Fruit fly (Drosophila melanogaster): ENCODE measurements around the gene Ugt36D1.
A peak's percentile ranks its signal among the peaks of the same experiment; 100 is the strongest.

The Ugt36D1 gene

DNA sequence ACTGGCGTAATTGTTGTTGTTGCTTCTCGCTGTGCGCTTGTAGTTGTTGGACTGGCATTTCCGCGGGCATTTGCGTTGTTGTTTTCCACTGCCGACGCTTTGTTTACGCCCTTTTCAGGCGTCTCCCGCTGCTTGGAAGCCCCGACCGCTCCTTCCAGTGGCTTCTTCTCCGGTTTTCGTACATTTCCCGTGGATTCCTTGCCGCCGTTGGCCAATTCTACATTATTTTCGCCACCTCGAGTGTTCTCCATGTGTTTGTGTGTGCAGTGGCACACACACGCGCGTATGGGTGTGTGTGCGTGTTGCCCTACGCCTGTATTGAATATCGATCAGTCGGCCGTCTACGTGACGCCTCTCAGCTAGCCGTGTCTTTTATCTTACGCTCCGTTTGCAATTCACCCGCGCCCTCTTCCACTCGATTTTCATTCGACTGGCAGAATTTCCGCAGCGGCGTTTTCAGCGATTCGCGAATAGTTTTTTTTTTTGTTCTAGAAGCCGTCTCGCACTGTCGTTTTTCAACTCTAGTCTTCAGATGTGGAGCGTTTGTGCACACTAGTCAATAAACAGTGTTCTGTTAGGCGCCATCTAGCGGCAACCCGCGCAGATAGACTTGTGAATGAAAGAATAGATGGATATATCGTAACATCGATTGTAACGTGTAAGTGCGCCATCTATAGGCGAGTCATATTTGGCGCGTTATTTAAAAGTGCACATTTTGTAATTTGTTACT, 16.0 kb downstream of the Ugt36D1 start, which contains the start of gene CG10600:
TSS of gene CG10600 (minus strand) at position 537 of the 730 bp plus-strand sequence.
- TF ChIP-seq jim (GFP tag; optimal IDR thresholded peaks at IDR 0.05) (peak; percentile 85), psq (GFP tag; optimal IDR thresholded peaks at IDR 0.05) (peak; percentile 78), rgr (GFP tag; optimal IDR thresholded peaks at IDR 0.05) (peak; percentile 92), Hnf4 (GFP tag; optimal IDR thresholded peaks at IDR 0.05) (peak; percentile 95), HLH106 (tag; optimal IDR thresholded peaks at IDR 0.05) (peak; percentile 71), dmrt93B (GFP tag; optimal IDR thresholded peaks at IDR 0.05) (peak; percentile 56), Jra (GFP tag; optimal IDR thresholded peaks at IDR 0.05) (peak; percentile 92), Dif (GFP tag; optimal IDR thresholded peaks at IDR 0.05; ENCODE audit: partially characterized antibody) (no peak), sage (GFP tag; optimal IDR thresholded peaks at IDR 0.05) (peak; percentile 72), tai (GFP tag; optimal IDR thresholded peaks at IDR 0.05) (no peak), Rel (GFP tag; optimal IDR thresholded peaks at IDR 0.05) (no peak), Rel (tag; optimal IDR thresholded peaks at IDR 0.05) (peak; percentile 50), Mio (GFP tag; optimal IDR thresholded peaks at IDR 0.05) (peak; percentile 52), h (GFP tag; optimal IDR thresholded peaks at IDR 0.05) (peak; percentile 91), usp (GFP tag; optimal IDR thresholded peaks at IDR 0.05) (no peak), br (GFP tag; optimal IDR thresholded peaks at IDR 0.05) (peak; percentile 91), ey (GFP tag; optimal IDR thresholded peaks at IDR 0.05) (peak; percentile 83), CrebA (GFP tag; optimal IDR thresholded peaks at IDR 0.05; ENCODE audit: borderline replicate concordance) (no peak), CG9705 (GFP tag; optimal IDR thresholded peaks at IDR 0.05) (peak; percentile 69), pan (optimal IDR thresholded peaks at IDR 0.05) (no peak), CG32264 (GFP tag; optimal IDR thresholded peaks at IDR 0.05) (peak; percentile 60), GATAd (GFP tag; optimal IDR thresholded peaks at IDR 0.05) (peak; percentile 61), brk (GFP tag; optimal IDR thresholded peaks at IDR 0.05) (no peak), N (GFP tag; optimal IDR thresholded peaks at IDR 0.05) (peak; percentile 74), woc (GFP tag; optimal IDR thresholded peaks at IDR 0.05) (no peak), Hr78 (GFP tag; optimal IDR thresholded peaks at IDR 0.05) (no peak), dl (GFP tag; optimal IDR thresholded peaks at IDR 0.05; ENCODE audit: insufficient read depth in 1 of 2, partially characterized antibody in 2 of 2) (no peak), Sp1 (GFP tag; optimal IDR thresholded peaks at IDR 0.05) (peak; percentile 71), Hr83 (GFP tag; optimal IDR thresholded peaks at IDR 0.05; ENCODE audit: poor library complexity, severe bottlenecking) (peak; percentile 97), foxo (GFP tag; optimal IDR thresholded peaks at IDR 0.05) (peak in 1 of 2 experiments; percentile 91), lola (GFP tag; optimal IDR thresholded peaks at IDR 0.05) (no peak), fru (GFP tag; optimal IDR thresholded peaks at IDR 0.05) (peak; percentile 89), OdsH (GFP tag; optimal IDR thresholded peaks at IDR 0.05) (peak; percentile 86), dsf (GFP tag; optimal IDR thresholded peaks at IDR 0.05; ENCODE audit: borderline replicate concordance) (peak; percentile 84), Abd-B (GFP tag; optimal IDR thresholded peaks at IDR 0.05) (peak; percentile 51), sv (GFP tag; optimal IDR thresholded peaks at IDR 0.05) (peak; percentile 74), Dfd (GFP tag; optimal IDR thresholded peaks at IDR 0.05) (no peak), Myc (optimal IDR thresholded peaks at IDR 0.05) (peak; percentile 88), Vsx2 (GFP tag; optimal IDR thresholded peaks at IDR 0.05; ENCODE audit: partially characterized antibody) (no peak)

DNA sequence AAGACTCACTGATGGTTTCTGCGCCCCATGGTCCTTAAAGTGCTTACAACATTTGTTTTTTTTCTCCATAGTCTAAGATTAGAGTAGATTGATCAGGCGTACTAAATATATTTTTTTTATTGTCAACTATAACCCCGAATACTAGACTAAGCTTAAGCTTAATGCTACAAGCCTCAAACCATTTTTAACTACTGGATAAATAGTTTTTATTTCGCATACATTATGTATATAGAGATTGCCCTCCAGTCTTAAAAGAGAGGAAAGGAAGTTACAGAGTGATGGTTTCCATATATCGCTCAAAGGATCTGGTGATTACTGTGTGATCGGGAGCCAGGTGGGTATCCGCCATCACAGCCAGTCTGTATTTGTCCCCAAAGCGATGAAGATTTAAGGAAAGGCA, 17.9 kb downstream of the Ugt36D1 start, which contains the start of gene CG31752:
TSS of gene CG31752 (minus strand) at position 101 of the 400 bp plus-strand sequence.
- TF ChIP-seq N (GFP tag; optimal IDR thresholded peaks at IDR 0.05): no peak
- no peak for TF ChIP-seq CrebA (GFP tag; optimal IDR thresholded peaks at IDR 0.05; ENCODE audit: borderline replicate concordance)
- TF ChIP-seq Hnf4 (GFP tag; optimal IDR thresholded peaks at IDR 0.05): no peak
- TF ChIP-seq HLH106 (tag; optimal IDR thresholded peaks at IDR 0.05): no peak
- TF ChIP-seq lola (GFP tag; optimal IDR thresholded peaks at IDR 0.05): no peak
- no peak for TF ChIP-seq Myc (optimal IDR thresholded peaks at IDR 0.05)
- TF ChIP-seq jim (GFP tag; optimal IDR thresholded peaks at IDR 0.05): no peak
- no peak for TF ChIP-seq Hr78 (GFP tag; optimal IDR thresholded peaks at IDR 0.05)
- no peak for TF ChIP-seq OdsH (GFP tag; optimal IDR thresholded peaks at IDR 0.05)
- TF ChIP-seq Rel (GFP tag; optimal IDR thresholded peaks at IDR 0.05): no peak
- TF ChIP-seq Rel (tag; optimal IDR thresholded peaks at IDR 0.05): no peak
- no peak for TF ChIP-seq dl (GFP tag; optimal IDR thresholded peaks at IDR 0.05; ENCODE audit: insufficient read depth in 1 of 2, partially characterized antibody in 2 of 2)
- no peak for TF ChIP-seq fru (GFP tag; optimal IDR thresholded peaks at IDR 0.05)
- TF ChIP-seq Dif (GFP tag; optimal IDR thresholded peaks at IDR 0.05; ENCODE audit: partially characterized antibody): no peak
- no peak for TF ChIP-seq Jra (GFP tag; optimal IDR thresholded peaks at IDR 0.05)
- TF ChIP-seq Abd-B (GFP tag; optimal IDR thresholded peaks at IDR 0.05): no peak
- TF ChIP-seq psq (GFP tag; optimal IDR thresholded peaks at IDR 0.05): no peak
- TF ChIP-seq pan (optimal IDR thresholded peaks at IDR 0.05): no peak
- TF ChIP-seq foxo (GFP tag; optimal IDR thresholded peaks at IDR 0.05): no peak
- TF ChIP-seq Dfd (GFP tag; optimal IDR thresholded peaks at IDR 0.05): no peak
- no peak for TF ChIP-seq dmrt93B (GFP tag; optimal IDR thresholded peaks at IDR 0.05)
